Worm (Caenorhabditis elegans) whole organism, L2 larva: ENCODE measurements around the gene C32H11.3.

Source experiments
- C34F6.9 ChIP-seq: fragments of 150-350 bp; optimal IDR thresholded peaks from 2 replicates; lab custom pipeline; 2014; ENCODE audit warnings: missing biosample characterization, missing genetic modification characterization
- F13H6.1 ChIP-seq: sonication (generic microtip); optimal IDR thresholded peaks from 2 replicates; lab custom pipeline; 2016; ENCODE audit warnings: missing genetic modification characterization, missing compliant biosample characterization
- R02D3.7 ChIP-seq: fragments of 150-350 bp; optimal IDR thresholded peaks from 2 replicates; lab custom pipeline; 2014; ENCODE audit warnings: missing biosample characterization, missing genetic modification characterization
- ZK546.5 ChIP-seq: sonication (generic microtip); optimal IDR thresholded peaks from 2 replicates; lab custom pipeline; 2017; ENCODE audit warnings: missing biosample characterization, missing genetic modification characterization
- aly-2 ChIP-seq: fragments of 150-350 bp; optimal IDR thresholded peaks from 2 replicates; lab custom pipeline; 2014; ENCODE audit warnings: missing biosample characterization, missing genetic modification characterization
- blmp-1 ChIP-seq: sonication (generic microtip); optimal IDR thresholded peaks from 2 replicates; lab custom pipeline; 2017; ENCODE audit warnings: missing genetic modification characterization, mild to moderate bottlenecking, missing compliant biosample characterization, antibody characterized with exemption, moderate library complexity; ENCODE audit not compliant: insufficient read depth
- ceh-16 ChIP-seq: fragments of 150-350 bp; optimal IDR thresholded peaks from 2 replicates; lab custom pipeline; 2014; ENCODE audit warnings: missing biosample characterization, missing genetic modification characterization
- ceh-82 ChIP-seq: fragments of 150-350 bp; optimal IDR thresholded peaks from 2 replicates; lab custom pipeline; 2014; ENCODE audit warnings: missing biosample characterization, missing genetic modification characterization
- crh-2 ChIP-seq: sonication (generic microtip); optimal IDR thresholded peaks from 2 replicates; lab custom pipeline; 2017; ENCODE audit warnings: missing biosample characterization, missing genetic modification characterization
- dmd-4 ChIP-seq: sonication (generic microtip); optimal IDR thresholded peaks from 2 replicates; lab custom pipeline; 2017; ENCODE audit warnings: missing biosample characterization, missing genetic modification characterization
- egl-27 ChIP-seq: sonication (generic microtip); optimal IDR thresholded peaks from 3 replicates; lab custom pipeline; 2017; ENCODE audit warnings: missing biosample characterization, missing genetic modification reagents, missing genetic modification characterization
- elt-1 ChIP-seq: fragments of 150-350 bp; optimal IDR thresholded peaks from 2 replicates; lab custom pipeline; 2014; ENCODE audit warnings: missing biosample characterization, missing genetic modification characterization
- elt-3 ChIP-seq: sonication (generic microtip); optimal IDR thresholded peaks from 2 replicates; lab custom pipeline; 2017; ENCODE audit warnings: missing biosample characterization, missing genetic modification characterization
- fos-1 ChIP-seq: fragments of 150-350 bp; optimal IDR thresholded peaks from 2 replicates; lab custom pipeline; 2014; ENCODE audit warnings: missing biosample characterization, missing genetic modification characterization
- lin-11 ChIP-seq: fragments of 150-350 bp; sonication (generic microtip); optimal IDR thresholded peaks from 2 replicates; lab custom pipeline; 2014; ENCODE audit warnings: missing biosample characterization, missing genetic modification characterization, inconsistent platforms, mixed read lengths
- lin-13 ChIP-seq: fragments of 150-350 bp; optimal IDR thresholded peaks from 2 replicates; lab custom pipeline; 2014; ENCODE audit warnings: missing biosample characterization, missing genetic modification reagents, missing genetic modification characterization
- lsy-2 ChIP-seq, 2 experiments: fragments of 150-350 bp in 1 of 2; sonication (generic microtip) in 1 of 2; optimal IDR thresholded peaks; 2 replicates each; lab custom pipeline; 2014 to 2017; ENCODE audit warnings: missing biosample characterization in 2 of 2, missing genetic modification characterization in 2 of 2
- mbf-1 ChIP-seq: sonication (generic microtip); optimal IDR thresholded peaks from 2 replicates; lab custom pipeline; 2017; ENCODE audit warnings: missing biosample characterization, missing genetic modification characterization
- mdl-1 ChIP-seq, 2 experiments: fragments of 150-350 bp in 1 of 2; sonication (generic microtip) in 1 of 2; optimal IDR thresholded peaks; 2 replicates each; lab custom pipeline; 2017; ENCODE audit warnings: missing biosample characterization in 2 of 2, missing genetic modification characterization in 2 of 2
- nhr-10 ChIP-seq: sonication (generic microtip); optimal IDR thresholded peaks from 2 replicates; lab custom pipeline; 2017; ENCODE audit warnings: missing biosample characterization, missing genetic modification characterization
- nhr-11 ChIP-seq: fragments of 150-350 bp; optimal IDR thresholded peaks from 2 replicates; lab custom pipeline; 2014; ENCODE audit warnings: missing biosample characterization, missing genetic modification characterization
- nhr-12 ChIP-seq: fragments of 150-350 bp; optimal IDR thresholded peaks from 2 replicates; lab custom pipeline; 2014; ENCODE audit warnings: missing biosample characterization, missing genetic modification characterization
- nhr-129 ChIP-seq: fragments of 150-350 bp; optimal IDR thresholded peaks from 2 replicates; lab custom pipeline; 2014; ENCODE audit warnings: missing biosample characterization, missing genetic modification characterization
- nhr-21 ChIP-seq: fragments of 150-350 bp; optimal IDR thresholded peaks from 2 replicates; lab custom pipeline; 2014; ENCODE audit warnings: missing biosample characterization, missing genetic modification characterization
- nhr-23 ChIP-seq: fragments of 150-350 bp; optimal IDR thresholded peaks from 2 replicates; lab custom pipeline; 2014; ENCODE audit warnings: missing biosample characterization, missing genetic modification reagents, missing genetic modification characterization
- nhr-237 ChIP-seq: fragments of 150-350 bp; optimal IDR thresholded peaks from 2 replicates; lab custom pipeline; 2014; ENCODE audit warnings: missing biosample characterization, missing genetic modification characterization
- nhr-6 ChIP-seq: fragments of 150-350 bp; optimal IDR thresholded peaks from 2 replicates; lab custom pipeline; 2014; ENCODE audit warnings: missing biosample characterization, missing genetic modification characterization
- peb-1 ChIP-seq: fragments of 150-350 bp; optimal IDR thresholded peaks from 2 replicates; lab custom pipeline; 2014; ENCODE audit warnings: missing biosample characterization, missing genetic modification characterization
- sem-4 ChIP-seq: fragments of 150-350 bp; optimal IDR thresholded peaks from 2 replicates; lab custom pipeline; 2014; ENCODE audit warnings: missing biosample characterization, missing genetic modification reagents, missing genetic modification characterization
- skn-1 ChIP-seq: sonication (generic microtip); optimal IDR thresholded peaks from 2 replicates; lab custom pipeline; 2017; ENCODE audit warnings: missing biosample characterization, missing genetic modification characterization
- sma-3 ChIP-seq: sonication (generic microtip); optimal IDR thresholded peaks from 2 replicates; lab custom pipeline; 2016; ENCODE audit warnings: missing genetic modification reagents, missing genetic modification characterization, missing compliant biosample characterization
- sma-9 ChIP-seq, 2 experiments: fragments of 150-350 bp in 1 of 2; sonication (generic microtip) in 1 of 2; optimal IDR thresholded peaks; 2 replicates each; lab custom pipeline; 2014 to 2016; ENCODE audit warnings: missing genetic modification characterization in 2 of 2, mild to moderate bottlenecking in 1 of 2, missing biosample characterization in 1 of 2, missing compliant biosample characterization in 1 of 2, missing genetic modification reagents in 1 of 2, moderate library complexity in 1 of 2
- snpc-4 ChIP-seq: fragments of 150-350 bp; optimal IDR thresholded peaks from 2 replicates; lab custom pipeline; 2014; ENCODE audit warnings: missing biosample characterization, missing genetic modification characterization
- unc-39 ChIP-seq: fragments of 150-350 bp; optimal IDR thresholded peaks from 2 replicates; lab custom pipeline; 2014; ENCODE audit warnings: missing biosample characterization, missing genetic modification characterization
- unc-55 ChIP-seq: fragments of 150-350 bp; sonication (generic microtip); optimal IDR thresholded peaks from 3 replicates; lab custom pipeline; 2014; ENCODE audit warnings: missing biosample characterization, missing genetic modification reagents, missing genetic modification characterization
- unc-62 ChIP-seq: fragments of 150-350 bp; optimal IDR thresholded peaks from 2 replicates; lab custom pipeline; 2014; ENCODE audit warnings: missing biosample characterization, missing genetic modification reagents, missing genetic modification characterization
- zag-1 ChIP-seq: fragments of 150-350 bp; optimal IDR thresholded peaks from 2 replicates; lab custom pipeline; 2014; ENCODE audit warnings: missing biosample characterization, missing genetic modification characterization
- ztf-1 ChIP-seq: fragments of 200-800 bp; sonication (Bioruptor generic); conservative IDR thresholded peaks from 2 replicates; pipeline ENCODE4 v1.3.6; 2022; ENCODE audit warnings: missing genetic modification characterization, missing compliant biosample characterization
- ztf-11 ChIP-seq: sonication (generic microtip); optimal IDR thresholded peaks from 2 replicates; lab custom pipeline; 2017; ENCODE audit warnings: missing biosample characterization, missing genetic modification characterization
- ztf-4 ChIP-seq: fragments of 150-350 bp; optimal IDR thresholded peaks from 2 replicates; lab custom pipeline; 2014; ENCODE audit warnings: missing biosample characterization, missing genetic modification characterization

C32H11.3 gene

ce11 chrIV:12914532-12915019 lies 3.8 kb upstream of the C32H11.3 start, which contains the start of gene irg-6:
TSS of gene irg-6 (minus strand) at chrIV:12914969.
- TF ChIP-seq blmp-1 (tag; lab: Kevin White, UChicago) (no peak), F13H6.1 (tag; lab: Kevin White, UChicago) (no peak), ceh-16 (tag; lab: Kevin White, UChicago) (no peak), nhr-6 (tag; lab: Kevin White, UChicago) (no peak), lin-13 (GFP tag; lab: Kevin White, UChicago) (no peak), ztf-11 (tag; lab: Kevin White, UChicago) (no peak), sma-9 (GFP tag; optimal IDR thresholded peaks at IDR 0.05; lab: Kevin White, UChicago) (no peak), sma-9 (tag; optimal IDR thresholded peaks at IDR 0.05; lab: Kevin White, UChicago) (no peak), sma-3 (GFP tag; lab: Kevin White, UChicago) (no peak), nhr-21 (tag; lab: Kevin White, UChicago) (no peak), C34F6.9 (tag; lab: Kevin White, UChicago) (no peak), crh-2 (tag; lab: Kevin White, UChicago) (no peak), sem-4 (tag; lab: Kevin White, UChicago) (no peak), nhr-237 (tag; lab: Kevin White, UChicago) (no peak), nhr-11 (tag; lab: Kevin White, UChicago) (no peak), R02D3.7 (tag; lab: Kevin White, UChicago) (no peak)
- TF ChIP-seq, all 48 proteins: peak for 0

- TF ChIP-seq nhr-237 (tag; lab: Kevin White, UChicago) (no peak), ztf-1 (GFP tag; lab: Robert Waterston, UW) (no peak), nhr-23 (tag; lab: Kevin White, UChicago) (no peak), unc-39 (tag; lab: Kevin White, UChicago) (no peak), fos-1 (tag; lab: Kevin White, UChicago) (no peak), sma-3 (GFP tag; lab: Kevin White, UChicago) (no peak), nhr-11 (tag; lab: Kevin White, UChicago) (no peak), unc-55 (no peak), sma-9 (GFP tag; optimal IDR thresholded peaks at IDR 0.05; lab: Kevin White, UChicago) (no peak), sma-9 (tag; optimal IDR thresholded peaks at IDR 0.05; lab: Kevin White, UChicago) (no peak), lin-13 (GFP tag; lab: Kevin White, UChicago) (no peak), nhr-12 (tag; lab: Kevin White, UChicago) (no peak)
Observed at ce11 chrIV:12915479-12915878, 2.9 kb upstream of the C32H11.3 start, which contains the start of gene srz-15. TSS of gene srz-15 (plus strand) at chrIV:12915779.

DNA sequence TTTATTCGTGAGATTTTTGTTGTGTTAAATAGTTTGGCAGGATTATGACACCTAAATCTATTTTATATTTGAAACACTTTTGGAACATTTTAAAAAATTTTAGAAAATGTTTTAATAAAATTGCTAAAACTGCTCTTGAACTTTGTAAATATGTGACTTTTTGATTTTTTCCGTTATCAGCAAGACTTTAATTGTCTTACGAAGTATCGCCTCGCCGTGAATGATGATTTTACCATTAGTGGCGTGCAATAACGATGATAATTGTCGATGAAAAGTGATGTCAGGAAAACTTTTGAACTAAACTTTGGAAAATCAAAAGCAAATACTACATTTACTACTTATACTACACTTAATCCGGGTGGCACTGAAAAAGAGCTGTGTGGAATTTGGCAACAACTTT lies 2.2 kb downstream of the C32H11.3 start:
- TF ChIP-seq skn-1 (tag; lab: Kevin White, UChicago) (peak; percentile 45), fos-1 (tag; lab: Kevin White, UChicago) (peak; percentile 73), sma-9 (GFP tag; optimal IDR thresholded peaks at IDR 0.05; lab: Kevin White, UChicago) (peak; percentile 78), sma-9 (tag; optimal IDR thresholded peaks at IDR 0.05; lab: Kevin White, UChicago) (no peak), mdl-1 (tag; optimal IDR thresholded peaks at IDR 0.05; lab: Kevin White, UChicago) (no peak), ztf-1 (GFP tag; lab: Robert Waterston, UW) (no peak)

DNA sequence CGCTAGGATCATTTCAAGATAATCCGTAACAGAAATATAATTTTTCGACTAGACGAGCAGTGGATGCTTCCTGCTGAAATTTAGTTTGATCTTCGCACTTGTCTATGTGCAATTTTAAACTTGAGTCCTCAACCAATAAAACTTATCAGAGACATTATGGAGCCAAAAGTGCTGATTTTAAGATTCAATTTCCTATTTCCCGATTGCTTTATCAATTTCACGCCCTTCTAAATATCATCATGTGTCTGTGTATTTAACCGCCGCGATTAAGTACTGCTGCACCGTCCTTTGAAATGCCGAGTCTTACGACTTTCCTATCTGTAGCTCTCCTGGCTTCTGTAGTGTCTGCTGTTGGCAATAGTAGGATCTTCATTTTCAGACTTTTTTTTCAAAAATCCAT lies 2.7 kb downstream of the C32H11.3 start, which contains the start of gene C32H11.4:
C32H11.4 (plus strand) TSS at position 238 of the 400 bp plus-strand sequence.
- TF ChIP-seq nhr-237 (tag; lab: Kevin White, UChicago): no peak
- no peak for TF ChIP-seq snpc-4 (tag; lab: Kevin White, UChicago)
- no peak for TF ChIP-seq dmd-4
- no peak for TF ChIP-seq nhr-10 (tag; lab: Kevin White, UChicago)
- no peak for TF ChIP-seq nhr-23 (tag; lab: Kevin White, UChicago)
- no peak for TF ChIP-seq peb-1
- TF ChIP-seq egl-27 (tag; lab: Kevin White, UChicago): no peak
- TF ChIP-seq unc-62: no peak
- no peak for TF ChIP-seq C34F6.9 (tag; lab: Kevin White, UChicago)
- TF ChIP-seq aly-2: no peak
- peak; percentile 79 for TF ChIP-seq fos-1 (tag; lab: Kevin White, UChicago)
- TF ChIP-seq crh-2 (tag; lab: Kevin White, UChicago): no peak
- TF ChIP-seq blmp-1 (tag; lab: Kevin White, UChicago): no peak
- peak; percentile 96 for TF ChIP-seq sma-9 (GFP tag; optimal IDR thresholded peaks at IDR 0.05; lab: Kevin White, UChicago)
- no peak for TF ChIP-seq sma-9 (tag; optimal IDR thresholded peaks at IDR 0.05; lab: Kevin White, UChicago)
- no peak for TF ChIP-seq zag-1
- TF ChIP-seq mbf-1 (tag; lab: Kevin White, UChicago): no peak
- TF ChIP-seq sem-4 (tag; lab: Kevin White, UChicago): no peak
- no peak for TF ChIP-seq lsy-2 (tag; optimal IDR thresholded peaks at IDR 0.05; lab: Kevin White, UChicago)
- TF ChIP-seq ztf-4 (tag; lab: Kevin White, UChicago): no peak
- no peak for TF ChIP-seq ceh-82 (tag; lab: Kevin White, UChicago)
- no peak for TF ChIP-seq ztf-11 (tag; lab: Kevin White, UChicago)
- TF ChIP-seq ZK546.5 (tag; lab: Kevin White, UChicago): no peak
- TF ChIP-seq skn-1 (tag; lab: Kevin White, UChicago): peak; percentile 57
- TF ChIP-seq elt-1 (tag; lab: Kevin White, UChicago): no peak
- TF ChIP-seq lin-11 (tag; lab: Kevin White, UChicago): no peak
- peak; percentile 68 for TF ChIP-seq sma-3 (GFP tag; lab: Kevin White, UChicago)
- no peak for TF ChIP-seq elt-3 (tag; lab: Kevin White, UChicago)
- no peak for TF ChIP-seq nhr-129
